Fruit fly (Drosophila melanogaster) Kc167 (cell line): Measurements from ENCODE around the gene RNF220.

ENCODE experiments used
- Sin3A ChIP-seq: fragments of >200 bp; optimal IDR thresholded peaks from 2 replicates; lab custom pipeline; 2018; ENCODE audit warnings: missing external identifiers
- insv ChIP-seq: fragments of >200 bp; optimal IDR thresholded peaks from 3 replicates; lab custom pipeline; 2018; ENCODE audit warnings: missing external identifiers
- psq ChIP-seq: fragments of >200 bp; optimal IDR thresholded peaks from 2 replicates; lab custom pipeline; 2017; ENCODE audit warnings: missing external identifiers

dm6 chr3R:22684044-22684947 lies 41.9 kb downstream of the RNF220 start:
- TF ChIP-seq insv (lab: Kevin White, UChicago): no peak
- TF ChIP-seq psq: no peak
- no peak for TF ChIP-seq Sin3A (lab: Kevin White, UChicago)
